Worm (Caenorhabditis elegans) whole organism, late embryonic: Measurements from ENCODE around the gene mig-17.

ENCODE experiments used
- C38D4.7 ChIP-seq: fragments of 200-800 bp; sonication (Bioruptor generic); optimal IDR thresholded peaks from 2 replicates; lab custom pipeline; 2018; ENCODE audit warnings: mild to moderate bottlenecking, missing genetic modification characterization, moderate library complexity, missing compliant biosample characterization
- K09A11.1 ChIP-seq: sonication (generic microtip); optimal IDR thresholded peaks from 2 replicates; lab custom pipeline; 2017; ENCODE audit warnings: antibody characterized with exemption, mild to moderate bottlenecking, missing genetic modification characterization, missing compliant biosample characterization; ENCODE audit not compliant: insufficient read depth
- T23F11.4 ChIP-seq: fragments of 200-800 bp; sonication (Bioruptor generic); optimal IDR thresholded peaks from 2 replicates; lab custom pipeline; 2018; ENCODE audit warnings: mild to moderate bottlenecking, missing genetic modification characterization, missing compliant biosample characterization
- ama-1 ChIP-seq: fragments of 150-350 bp; optimal IDR thresholded peaks from 2 replicates; lab custom pipeline; 2014
- ceh-14 ChIP-seq: sonication (generic microtip); optimal IDR thresholded peaks from 2 replicates; lab custom pipeline; 2016; ENCODE audit warnings: missing genotype, missing genetic modification characterization, missing compliant biosample characterization
- ceh-18 ChIP-seq: sonication (generic microtip); optimal IDR thresholded peaks from 2 replicates; lab custom pipeline; 2016; ENCODE audit warnings: missing genetic modification characterization, missing compliant biosample characterization
- ceh-19 ChIP-seq: fragments of 200-800 bp; sonication (Bioruptor generic); optimal IDR thresholded peaks from 2 replicates; lab custom pipeline; 2018; ENCODE audit warnings: mild to moderate bottlenecking, missing genetic modification characterization, missing compliant biosample characterization
- ceh-45 ChIP-seq: fragments of 200-800 bp; sonication (Bioruptor generic); IDR thresholded peaks from 2 replicates; pipeline ENCODE4 v1.3.6; 2022; ENCODE audit warnings: missing genetic modification reagents, missing genetic modification characterization, missing compliant biosample characterization
- ceh-6 ChIP-seq: fragments of 200-800 bp; sonication (Bioruptor generic); optimal IDR thresholded peaks from 2 replicates; lab custom pipeline; 2018; ENCODE audit warnings: mild to moderate bottlenecking, missing genetic modification characterization, missing compliant biosample characterization
- ceh-9 ChIP-seq: sonication (generic microtip); optimal IDR thresholded peaks from 2 replicates; lab custom pipeline; 2016; ENCODE audit warnings: mild to moderate bottlenecking, missing genetic modification characterization, inconsistent platforms, missing compliant biosample characterization
- che-1 ChIP-seq: sonication (generic microtip); optimal IDR thresholded peaks from 2 replicates; lab custom pipeline; 2016; ENCODE audit warnings: mild to moderate bottlenecking, missing genetic modification characterization, missing compliant biosample characterization
- dmd-4 ChIP-seq: sonication (generic microtip); optimal IDR thresholded peaks from 2 replicates; lab custom pipeline; 2016; ENCODE audit warnings: borderline replicate concordance, missing genetic modification characterization, missing compliant biosample characterization
- elt-2 ChIP-seq: sonication (generic microtip); optimal IDR thresholded peaks from 2 replicates; lab custom pipeline; 2016; ENCODE audit warnings: missing genetic modification reagents, missing genetic modification characterization, missing compliant biosample characterization
- elt-4 ChIP-seq: sonication (generic microtip); optimal IDR thresholded peaks from 2 replicates; lab custom pipeline; 2016; ENCODE audit warnings: missing genetic modification characterization, missing compliant biosample characterization
- ets-4 ChIP-seq: sonication (generic microtip); optimal IDR thresholded peaks from 2 replicates; lab custom pipeline; 2016; ENCODE audit warnings: missing genetic modification characterization, missing compliant biosample characterization
- fax-1 ChIP-seq: sonication (generic microtip); optimal IDR thresholded peaks from 2 replicates; lab custom pipeline; 2016; ENCODE audit warnings: missing genotype, missing genetic modification characterization, missing compliant biosample characterization
- gmeb-2 ChIP-seq: sonication (generic microtip); optimal IDR thresholded peaks from 2 replicates; lab custom pipeline; 2016; ENCODE audit warnings: missing genetic modification characterization, inconsistent platforms, missing compliant biosample characterization
- hlh-30 ChIP-seq: sonication (generic microtip); optimal IDR thresholded peaks from 2 replicates; lab custom pipeline; 2017; ENCODE audit warnings: antibody characterized with exemption, missing genetic modification characterization, missing compliant biosample characterization; ENCODE audit not compliant: insufficient read depth
- hlh-6 ChIP-seq: sonication (generic microtip); optimal IDR thresholded peaks from 2 replicates; lab custom pipeline; 2016; ENCODE audit warnings: missing genotype, missing genetic modification characterization, missing compliant biosample characterization
- madf-2 ChIP-seq: sonication (generic microtip); optimal IDR thresholded peaks from 2 replicates; lab custom pipeline; 2017; ENCODE audit warnings: missing genetic modification characterization, missing compliant biosample characterization
- mec-3 ChIP-seq: sonication (generic microtip); optimal IDR thresholded peaks from 2 replicates; lab custom pipeline; 2016; ENCODE audit warnings: borderline replicate concordance, missing genetic modification characterization, missing compliant biosample characterization
- nfya-1 ChIP-seq: sonication (generic microtip); optimal IDR thresholded peaks from 2 replicates; lab custom pipeline; 2017; ENCODE audit warnings: missing genetic modification characterization, mild to moderate bottlenecking, missing compliant biosample characterization, antibody characterized with exemption, moderate library complexity
- nhr-11 ChIP-seq: fragments of 150-350 bp; optimal IDR thresholded peaks from 2 replicates; lab custom pipeline; 2014; ENCODE audit warnings: missing biosample characterization, missing genetic modification characterization
- npax-4 ChIP-seq: sonication (generic microtip); optimal IDR thresholded peaks from 2 replicates; lab custom pipeline; 2016; ENCODE audit warnings: missing genetic modification characterization, missing compliant biosample characterization
- pag-3 ChIP-seq: sonication (generic microtip); optimal IDR thresholded peaks from 2 replicates; lab custom pipeline; 2016; ENCODE audit warnings: missing compliant biosample characterization, missing genetic modification characterization, borderline replicate concordance
- pha-2 ChIP-seq: sonication (generic microtip); optimal IDR thresholded peaks from 2 replicates; lab custom pipeline; 2017; ENCODE audit warnings: mild to moderate bottlenecking, missing genetic modification characterization, missing compliant biosample characterization
- ref-2 ChIP-seq: sonication (generic microtip); optimal IDR thresholded peaks from 2 replicates; lab custom pipeline; 2016; ENCODE audit warnings: missing genetic modification characterization, missing compliant biosample characterization
- rnt-1 ChIP-seq: sonication (generic microtip); optimal IDR thresholded peaks from 2 replicates; lab custom pipeline; 2016; ENCODE audit warnings: missing genetic modification characterization, missing compliant biosample characterization
- sdc-2 ChIP-seq: sonication (generic microtip); optimal IDR thresholded peaks from 2 replicates; lab custom pipeline; 2016; ENCODE audit warnings: missing genotype, missing genetic modification characterization, missing compliant biosample characterization
- sox-4 ChIP-seq: sonication (generic microtip); optimal IDR thresholded peaks from 2 replicates; lab custom pipeline; 2017; ENCODE audit warnings: mild to moderate bottlenecking, missing genetic modification characterization, inconsistent platforms, missing compliant biosample characterization
- unc-3 ChIP-seq, 2 experiments: fragments of 200-800 bp in 1 of 2; sonication (Bioruptor generic) in 1 of 2; sonication (generic microtip) in 1 of 2; conservative IDR thresholded peaks in 1 of 2; optimal IDR thresholded peaks in 1 of 2; 2 replicates each; pipeline versions ENCODE4 v1.3.6 to Lab custom; 2016 to 2022; ENCODE audit warnings: missing compliant biosample characterization in 2 of 2, missing genetic modification characterization in 2 of 2, missing genetic modification reagents in 1 of 2
- unc-55 ChIP-seq: sonication (generic microtip); optimal IDR thresholded peaks from 2 replicates; lab custom pipeline; 2017; ENCODE audit warnings: missing biosample characterization, missing genetic modification reagents, missing genetic modification characterization
- unc-86 ChIP-seq: sonication (generic microtip); optimal IDR thresholded peaks from 2 replicates; lab custom pipeline; 2016; ENCODE audit warnings: missing genetic modification characterization, missing compliant biosample characterization
- zip-5 ChIP-seq: sonication (generic microtip); optimal IDR thresholded peaks from 2 replicates; lab custom pipeline; 2016; ENCODE audit warnings: missing genetic modification characterization, missing compliant biosample characterization
- ztf-16 ChIP-seq: sonication (generic microtip); optimal IDR thresholded peaks from 2 replicates; lab custom pipeline; 2017; ENCODE audit warnings: missing genetic modification characterization, missing compliant biosample characterization

mig-17 gene

DNA sequence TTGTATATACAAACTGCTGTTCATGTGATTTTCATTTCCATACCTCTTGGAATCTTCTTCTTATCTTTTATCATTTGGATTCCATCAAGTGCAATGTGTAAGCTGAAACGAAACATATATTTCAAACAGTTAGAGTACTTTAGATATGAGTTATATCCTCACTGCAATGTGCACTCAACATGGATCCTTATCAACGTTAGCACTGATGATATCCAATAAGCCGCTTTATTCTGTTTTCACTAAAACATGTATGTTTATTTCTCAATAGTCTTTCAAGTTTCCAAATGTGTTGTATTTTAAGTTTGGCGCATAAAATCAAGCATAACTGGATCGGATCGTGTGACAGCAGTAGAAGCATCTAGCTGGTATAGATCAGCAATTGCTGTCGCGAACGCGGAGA, 40.2 kb downstream of the mig-17 start, which contains the start of gene T11F9.10:
TSS of gene T11F9.10 (plus strand) at position 301 of the 400 bp plus-strand sequence.
- no peak for TF ChIP-seq ceh-9 (tag; lab: Kevin White, UChicago)

DNA sequence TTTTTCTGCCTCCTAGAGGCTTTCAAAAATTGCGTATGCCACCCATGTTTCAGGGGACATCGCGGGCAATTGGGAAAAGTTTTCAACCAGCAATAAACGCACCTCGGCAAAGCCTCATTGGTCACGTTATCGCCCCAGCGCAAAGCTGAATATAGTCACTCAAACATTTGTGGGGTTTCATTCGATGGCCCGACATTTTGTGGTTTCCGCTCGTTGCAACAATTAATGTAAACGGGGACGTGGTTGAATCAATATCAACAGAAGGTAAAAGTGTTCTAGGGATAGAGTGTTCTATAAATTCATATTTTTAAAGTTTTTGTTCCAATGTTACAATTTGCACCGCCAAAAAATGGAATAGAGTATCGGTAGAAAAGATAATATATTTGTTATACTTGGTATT, 41.8 kb downstream of the mig-17 start:
- TF ChIP-seq elt-2, result no peak

DNA sequence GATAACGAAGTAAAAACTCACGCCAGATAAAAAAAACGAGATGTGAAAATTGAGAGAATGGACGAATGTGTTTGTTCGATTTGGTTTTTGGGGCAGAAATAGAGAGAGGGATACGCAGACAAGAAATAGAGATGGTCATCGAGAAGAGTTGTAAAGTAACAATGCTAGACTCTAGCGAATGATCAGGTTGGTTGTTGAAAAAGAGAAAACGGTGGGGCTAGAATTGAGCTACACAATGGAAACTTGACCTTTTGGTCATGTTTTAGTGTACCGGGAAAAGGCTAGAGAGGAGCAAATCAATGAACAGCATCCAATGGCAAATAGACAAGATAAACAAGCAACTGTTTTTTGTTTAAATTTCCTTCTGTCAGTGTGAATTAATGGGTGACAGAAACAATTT, 43.9 kb downstream of the mig-17 start, which contains the start of gene dhs-19:
TSS of gene dhs-19 (minus strand) at position 101 of the 400 bp plus-strand sequence.
- TF ChIP-seq nfya-1 (tag; lab: Kevin White, UChicago) (no peak), dmd-4 (tag; lab: Kevin White, UChicago) (no peak), ceh-14 (no peak), ref-2 (no peak), K09A11.1 (tag; lab: Kevin White, UChicago) (no peak), hlh-6 (tag; lab: Kevin White, UChicago) (no peak), pag-3 (tag; lab: Kevin White, UChicago) (no peak), pha-2 (no peak), ama-1 (lab: Kevin White, UChicago) (no peak), unc-55 (GFP tag; lab: Kevin White, UChicago) (no peak), unc-3 (GFP tag; conservative IDR thresholded peaks at IDR 0.05; lab: Robert Waterston, UW) (no peak), unc-3 (tag; optimal IDR thresholded peaks at IDR 0.05; lab: Kevin White, UChicago) (no peak), ztf-16 (no peak), rnt-1 (no peak), ceh-6 (GFP tag; lab: Kevin White, UChicago) (no peak), T23F11.4 (GFP tag; lab: Kevin White, UChicago) (no peak), ceh-18 (no peak), sdc-2 (tag; lab: Kevin White, UChicago) (no peak), sox-4 (tag; lab: Kevin White, UChicago) (no peak), zip-5 (tag; lab: Kevin White, UChicago) (no peak)

DNA sequence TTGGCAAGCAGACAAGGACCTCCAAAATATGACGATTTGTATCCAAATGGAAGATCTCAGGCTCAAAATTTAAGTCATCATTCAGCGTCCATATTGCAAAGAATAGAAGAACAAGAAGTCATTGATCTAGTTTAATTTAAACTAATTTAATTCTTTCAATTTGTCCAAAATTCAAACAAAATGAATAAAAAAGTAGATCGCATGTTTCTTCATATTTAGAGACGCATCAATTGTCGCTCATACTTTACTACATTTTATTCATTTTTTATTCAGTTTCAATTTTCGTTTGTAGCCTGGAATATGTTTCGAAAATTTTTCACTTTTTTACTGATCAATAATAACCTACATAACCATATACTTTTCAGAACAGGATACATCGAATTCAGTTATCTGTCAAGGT, 46.0 kb downstream of the mig-17 start, which contains the start of gene T11F9.21:
TSS of gene T11F9.21 (plus strand) at position 301 of the 400 bp plus-strand sequence.
- TF ChIP-seq rnt-1 (no peak), gmeb-2 (no peak), fax-1 (tag; lab: Kevin White, UChicago) (no peak), T23F11.4 (GFP tag; lab: Kevin White, UChicago) (no peak), madf-2 (tag; lab: Kevin White, UChicago) (no peak), pha-2 (no peak)

DNA sequence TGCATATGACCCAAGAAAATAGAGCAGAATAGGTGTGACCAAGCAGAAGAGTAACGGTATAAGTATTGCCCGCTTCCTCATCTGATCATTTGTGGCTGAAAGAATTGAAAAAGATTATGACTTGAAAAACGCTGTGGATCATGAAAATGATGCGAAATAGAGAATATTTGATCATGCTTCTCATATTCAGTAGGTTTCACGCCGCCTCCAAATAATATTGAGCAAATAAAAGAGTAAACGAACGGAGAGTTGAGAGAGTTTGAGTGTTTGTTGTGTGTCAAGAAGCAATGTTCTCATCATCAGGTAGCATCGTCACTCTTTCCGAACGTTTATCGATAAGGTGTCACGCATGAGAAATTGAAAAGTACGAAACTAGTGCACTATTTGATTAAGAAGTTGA, 49.8 kb downstream of the mig-17 start, which contains the start of gene htrl-1:
TSS of gene htrl-1 (minus strand) at position 101 of the 400 bp plus-strand sequence.
- TF ChIP-seq ztf-16 (no peak), ref-2 (no peak), unc-86 (tag; lab: Kevin White, UChicago) (no peak), ceh-45 (GFP tag; lab: Robert Waterston, UW) (no peak), ets-4 (tag; lab: Kevin White, UChicago) (no peak), nhr-11 (tag; lab: Kevin White, UChicago) (no peak), npax-4 (tag; lab: Kevin White, UChicago) (no peak), ceh-6 (GFP tag; lab: Kevin White, UChicago) (no peak), hlh-30 (tag; lab: Kevin White, UChicago) (no peak), gmeb-2 (no peak), elt-4 (no peak), zip-5 (tag; lab: Kevin White, UChicago) (no peak), che-1 (tag; lab: Kevin White, UChicago) (no peak), sdc-2 (tag; lab: Kevin White, UChicago) (no peak), mec-3 (tag; lab: Kevin White, UChicago) (no peak), C38D4.7 (no peak), ceh-19 (GFP tag; lab: Kevin White, UChicago) (no peak)
